Worm (Caenorhabditis elegans) whole organism, L1 larva: ENCODE data around the gene frpr-10.

Source experiments
- alr-1 ChIP-seq: fragments of 200-800 bp; sonication (Bioruptor generic); optimal IDR thresholded peaks from 2 replicates; lab custom pipeline; 2018; ENCODE audit warnings: borderline replicate concordance, mild to moderate bottlenecking, missing genetic modification characterization, missing compliant biosample characterization
- ceh-82 ChIP-seq, 3 experiments: fragments of 150-350 bp in 1 of 3; sonication (generic microtip) in 2 of 3; optimal IDR thresholded peaks; 2 replicates each; lab custom pipeline; 2014 to 2017; ENCODE audit warnings: missing biosample characterization in 3 of 3, missing genetic modification characterization in 3 of 3
- ces-1 ChIP-seq: fragments of 150-350 bp; optimal IDR thresholded peaks from 2 replicates; lab custom pipeline; 2014; ENCODE audit warnings: missing biosample characterization, missing genetic modification reagents, missing genetic modification characterization
- efl-3 ChIP-seq: fragments of 200-800 bp; sonication (Bioruptor generic); optimal IDR thresholded peaks from 2 replicates; lab custom pipeline; 2018; ENCODE audit warnings: mild to moderate bottlenecking, missing genetic modification characterization, missing compliant biosample characterization
- nhr-77 ChIP-seq: fragments of 150-350 bp; optimal IDR thresholded peaks from 2 replicates; lab custom pipeline; 2014; ENCODE audit warnings: missing biosample characterization, missing genetic modification characterization
- unc-98 ChIP-seq: fragments of 200-800 bp; sonication (Bioruptor generic); IDR thresholded peaks from 2 replicates; pipeline ENCODE4 v1.3.6; 2022; ENCODE audit warnings: missing genetic modification characterization, missing compliant biosample characterization
- ztf-11 ChIP-seq, 2 experiments: sonication (generic microtip); optimal IDR thresholded peaks; 2 replicates each; lab custom pipeline; 2016 to 2017; ENCODE audit warnings: missing genetic modification characterization in 2 of 2, missing biosample characterization in 1 of 2, missing compliant biosample characterization in 1 of 2

ce11 chrIV:7956643-7957317 lies 824 bp upstream of the frpr-10 start, which contains the start of gene csr-1:
- TF ChIP-seq alr-1 (tag; lab: Kevin White, UChicago) (no peak), unc-98 (no peak), nhr-77 (tag; lab: Kevin White, UChicago) (no peak), efl-3 (GFP tag; lab: Kevin White, UChicago) (no peak), ces-1 (GFP tag; lab: Kevin White, UChicago) (no peak), ceh-82 (tag; optimal IDR thresholded peaks at IDR 0.05; lab: Kevin White, UChicago) (no peak), ztf-11 (tag; optimal IDR thresholded peaks at IDR 0.05; lab: Kevin White, UChicago) (no peak)
